Worm (Caenorhabditis elegans): ENCODE data around the gene scav-1.

DNA sequence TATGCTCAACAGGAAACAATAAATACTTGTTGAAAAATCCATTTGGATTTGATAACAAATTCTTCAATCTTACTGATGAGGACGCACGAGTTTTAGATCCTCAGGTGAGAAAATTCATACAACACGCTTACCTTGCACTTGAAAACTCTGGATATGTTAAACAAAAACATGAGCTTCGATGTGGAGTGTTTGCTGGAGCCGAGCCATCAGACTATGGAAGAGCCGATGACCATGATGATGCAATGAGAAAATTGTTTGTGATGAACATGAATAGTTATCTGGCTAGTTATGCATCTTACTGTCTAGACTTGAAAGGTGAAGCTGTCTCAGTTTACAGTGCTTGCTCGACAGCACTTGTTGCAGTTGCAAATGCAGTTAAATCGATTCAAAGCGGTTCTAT, 33.5 kb upstream of the scav-1 start:
- no peak for TF ChIP-seq nhr-12 (tag; optimal IDR thresholded peaks at IDR 0.05)
- no peak for TF ChIP-seq ztf-11 (tag; optimal IDR thresholded peaks at IDR 0.05)
- TF ChIP-seq nhr-237 (tag; optimal IDR thresholded peaks at IDR 0.05), result no peak
- no peak for TF ChIP-seq unc-62 (GFP tag; optimal IDR thresholded peaks at IDR 0.05)

Measured in whole organism, mixed stage, embryonic.